Worm (Caenorhabditis elegans) whole organism, L1 larva: ENCODE results near the gene wrt-1.

Source experiments
- C04F5.9 ChIP-seq: sonication (generic microtip); optimal IDR thresholded peaks from 2 replicates; lab custom pipeline; 2016; ENCODE audit warnings: missing genetic modification characterization, missing compliant biosample characterization
- C16A3.4 ChIP-seq: fragments of 150-350 bp; optimal IDR thresholded peaks from 2 replicates; lab custom pipeline; 2014; ENCODE audit warnings: missing biosample characterization, missing genetic modification characterization
- C34B4.2 ChIP-seq: sonication (generic microtip); optimal IDR thresholded peaks from 2 replicates; lab custom pipeline; 2017; ENCODE audit warnings: mild to moderate bottlenecking, missing genetic modification characterization, missing compliant biosample characterization
- F16B12.6 ChIP-seq: fragments of 150-350 bp; optimal IDR thresholded peaks from 2 replicates; lab custom pipeline; 2014; ENCODE audit warnings: missing biosample characterization, missing genetic modification characterization
- blmp-1 ChIP-seq: fragments of 150-350 bp; optimal IDR thresholded peaks from 2 replicates; lab custom pipeline; 2014; ENCODE audit warnings: missing biosample characterization, missing genetic modification characterization
- ceh-63 ChIP-seq: fragments of 200-800 bp; sonication (Bioruptor generic); optimal IDR thresholded peaks from 2 replicates; lab custom pipeline; 2018; ENCODE audit warnings: mild to moderate bottlenecking, missing genetic modification characterization, missing compliant biosample characterization
- ceh-82 ChIP-seq, 3 experiments: fragments of 150-350 bp in 1 of 3; sonication (generic microtip) in 2 of 3; optimal IDR thresholded peaks; 2 replicates each; lab custom pipeline; 2014 to 2017; ENCODE audit warnings: missing biosample characterization in 3 of 3, missing genetic modification characterization in 3 of 3
- ceh-90 ChIP-seq: sonication (generic microtip); optimal IDR thresholded peaks from 2 replicates; lab custom pipeline; 2016; ENCODE audit warnings: missing genetic modification characterization, missing compliant biosample characterization
- dpl-1 ChIP-seq, 3 experiments: fragments of 150-350 bp in 2 of 3; sonication (generic microtip) in 1 of 3; optimal IDR thresholded peaks; 2 replicates each; lab custom pipeline; 2014 to 2017; ENCODE audit warnings: missing biosample characterization in 3 of 3, missing genetic modification characterization in 3 of 3, missing genetic modification reagents in 3 of 3
- efl-1 ChIP-seq, 4 experiments: fragments of 150-350 bp; optimal IDR thresholded peaks in 3 of 4; peaks in 1 of 4; 1 replicate in 1 of 4; 2 replicates in 3 of 4; lab custom pipeline; 2014; ENCODE audit warnings: missing biosample characterization in 2 of 4, missing genetic modification characterization in 2 of 4, missing genetic modification reagents in 2 of 4
- efl-3 ChIP-seq: fragments of 200-800 bp; sonication (Bioruptor generic); optimal IDR thresholded peaks from 2 replicates; lab custom pipeline; 2018; ENCODE audit warnings: mild to moderate bottlenecking, missing genetic modification characterization, missing compliant biosample characterization
- egl-13 ChIP-seq: sonication (generic microtip); optimal IDR thresholded peaks from 2 replicates; lab custom pipeline; 2016; ENCODE audit warnings: missing genotype, missing genetic modification reagents, missing genetic modification characterization, missing compliant biosample characterization
- egl-27 ChIP-seq, 2 experiments: fragments of 150-350 bp in 1 of 2; sonication (generic microtip); optimal IDR thresholded peaks; 3 replicates each; lab custom pipeline; 2017 to 2018; ENCODE audit warnings: missing biosample characterization in 2 of 2, missing genetic modification characterization in 2 of 2, missing genetic modification reagents in 2 of 2
- elt-3 ChIP-seq, 6 experiments: fragments of 150-350 bp in 1 of 6; sonication (generic microtip); optimal IDR thresholded peaks; 2 replicates each; lab custom pipeline; 2017 to 2018; ENCODE audit warnings: missing biosample characterization in 6 of 6, missing genetic modification characterization in 6 of 6, inconsistent platforms in 1 of 6
- ets-5 ChIP-seq: fragments of 200-800 bp; sonication (Bioruptor generic); IDR thresholded peaks from 2 replicates; pipeline ENCODE4 v1.3.6; 2022; ENCODE audit warnings: missing genetic modification characterization, missing compliant biosample characterization
- fkh-10 ChIP-seq: sonication (generic microtip); optimal IDR thresholded peaks from 2 replicates; lab custom pipeline; 2017; ENCODE audit warnings: missing biosample characterization, missing genetic modification reagents, missing genetic modification characterization
- fkh-4 ChIP-seq: sonication (generic microtip); optimal IDR thresholded peaks from 2 replicates; lab custom pipeline; 2016; ENCODE audit warnings: missing compliant biosample characterization, missing genetic modification characterization, borderline replicate concordance
- fkh-8 ChIP-seq: sonication (generic microtip); optimal IDR thresholded peaks from 2 replicates; lab custom pipeline; 2016; ENCODE audit warnings: mild to moderate bottlenecking, missing genetic modification characterization, missing compliant biosample characterization
- hlh-17 ChIP-seq: fragments of 200-800 bp; sonication (Bioruptor generic); optimal IDR thresholded peaks from 2 replicates; lab custom pipeline; 2018; ENCODE audit warnings: missing genetic modification characterization, mild to moderate bottlenecking, missing compliant biosample characterization, moderate library complexity, borderline replicate concordance
- hlh-4 ChIP-seq: sonication (generic microtip); optimal IDR thresholded peaks from 2 replicates; lab custom pipeline; 2016; ENCODE audit warnings: mild to moderate bottlenecking, missing genetic modification characterization, missing compliant biosample characterization
- jun-1 ChIP-seq: fragments of 150-350 bp; optimal IDR thresholded peaks from 2 replicates; lab custom pipeline; 2014; ENCODE audit warnings: missing biosample characterization, missing genetic modification reagents, missing genetic modification characterization
- lin-13 ChIP-seq: fragments of 150-350 bp; optimal IDR thresholded peaks from 2 replicates; lab custom pipeline; 2014; ENCODE audit warnings: missing biosample characterization, missing genetic modification reagents, missing genetic modification characterization
- lin-14 ChIP-seq: fragments of 200-800 bp; sonication (Bioruptor generic); optimal IDR thresholded peaks from 2 replicates; lab custom pipeline; 2018; ENCODE audit warnings: mild to moderate bottlenecking, missing genetic modification characterization, moderate library complexity, missing compliant biosample characterization
- lin-15B ChIP-seq: fragments of 150-350 bp; sonication (generic microtip); optimal IDR thresholded peaks from 3 replicates; lab custom pipeline; 2014; ENCODE audit warnings: missing biosample characterization, missing genetic modification characterization
- lin-35 ChIP-seq, 2 experiments: fragments of 150-350 bp; optimal IDR thresholded peaks; 2 replicates each; lab custom pipeline; 2014; ENCODE audit warnings: missing biosample characterization in 2 of 2, missing genetic modification characterization in 2 of 2, missing genetic modification reagents in 2 of 2
- lin-39 ChIP-seq: fragments of 150-350 bp; optimal IDR thresholded peaks from 2 replicates; lab custom pipeline; 2014; ENCODE audit warnings: missing biosample characterization, missing genetic modification reagents, missing genetic modification characterization
- lir-3 ChIP-seq: sonication (generic microtip); optimal IDR thresholded peaks from 2 replicates; lab custom pipeline; 2016; ENCODE audit warnings: mild to moderate bottlenecking, missing genetic modification characterization, moderate library complexity, missing compliant biosample characterization; ENCODE audit not compliant: poor library complexity
- lsy-2 ChIP-seq, 2 experiments: fragments of 150-350 bp; optimal IDR thresholded peaks; 2 replicates each; lab custom pipeline; 2014; ENCODE audit warnings: missing biosample characterization in 2 of 2, missing genetic modification characterization in 2 of 2
- mab-9 ChIP-seq: fragments of 200-800 bp; sonication (Bioruptor generic); IDR thresholded peaks from 2 replicates; pipeline ENCODE4 v1.3.6; 2022; ENCODE audit warnings: missing genetic modification reagents, missing genetic modification characterization, missing compliant biosample characterization
- mdl-1 ChIP-seq, 2 experiments: fragments of 150-350 bp; optimal IDR thresholded peaks; 2 replicates each; lab custom pipeline; 2014 to 2017; ENCODE audit warnings: missing biosample characterization in 2 of 2, missing genetic modification characterization in 2 of 2, inconsistent platforms in 1 of 2
- mef-2 ChIP-seq: fragments of 150-350 bp; optimal IDR thresholded peaks from 2 replicates; lab custom pipeline; 2014; ENCODE audit warnings: missing biosample characterization, missing genetic modification characterization
- mep-1 ChIP-seq: fragments of 150-350 bp; optimal IDR thresholded peaks from 2 replicates; lab custom pipeline; 2014; ENCODE audit warnings: missing biosample characterization, missing genetic modification characterization
- nhr-11 ChIP-seq: fragments of 150-350 bp; optimal IDR thresholded peaks from 2 replicates; lab custom pipeline; 2014; ENCODE audit warnings: missing biosample characterization, missing genetic modification characterization
- nhr-12 ChIP-seq: sonication (generic microtip); optimal IDR thresholded peaks from 2 replicates; lab custom pipeline; 2017; ENCODE audit warnings: missing biosample characterization, missing genetic modification characterization
- nhr-20 ChIP-seq: sonication (generic microtip); optimal IDR thresholded peaks from 2 replicates; lab custom pipeline; 2016; ENCODE audit warnings: mild to moderate bottlenecking, missing genetic modification characterization, missing compliant biosample characterization
- nhr-28 ChIP-seq: fragments of 150-350 bp; optimal IDR thresholded peaks from 2 replicates; lab custom pipeline; 2014; ENCODE audit warnings: missing biosample characterization, missing genetic modification characterization
- nhr-47 ChIP-seq: sonication (generic microtip); optimal IDR thresholded peaks from 2 replicates; lab custom pipeline; 2016; ENCODE audit warnings: mild to moderate bottlenecking, missing genetic modification characterization, moderate library complexity, missing compliant biosample characterization
- nhr-84 ChIP-seq: sonication (generic microtip); optimal IDR thresholded peaks from 2 replicates; lab custom pipeline; 2017; ENCODE audit warnings: missing biosample characterization, missing genetic modification characterization
- nhr-85 ChIP-seq: sonication (generic microtip); peaks from one replicate; lab custom pipeline; 2016; ENCODE audit warnings: missing genetic modification characterization, inconsistent platforms, missing compliant biosample characterization
- pag-3 ChIP-seq: sonication (generic microtip); optimal IDR thresholded peaks from 2 replicates; lab custom pipeline; 2017; ENCODE audit warnings: missing genetic modification characterization, mild to moderate bottlenecking, missing compliant biosample characterization, antibody characterized with exemption, borderline replicate concordance; ENCODE audit not compliant: insufficient read depth
- skn-1 ChIP-seq: fragments of 150-350 bp; optimal IDR thresholded peaks from 2 replicates; lab custom pipeline; 2014; ENCODE audit warnings: missing biosample characterization, missing genetic modification characterization
- snpc-4 ChIP-seq: fragments of 150-350 bp; optimal IDR thresholded peaks from 2 replicates; lab custom pipeline; 2014; ENCODE audit warnings: missing biosample characterization, missing genetic modification characterization
- snu-23 ChIP-seq: sonication (generic microtip); optimal IDR thresholded peaks from 2 replicates; lab custom pipeline; 2016; ENCODE audit warnings: missing genetic modification characterization, missing compliant biosample characterization
- sox-4 ChIP-seq: sonication (generic microtip); optimal IDR thresholded peaks from 2 replicates; lab custom pipeline; 2016; ENCODE audit warnings: missing genetic modification characterization, missing compliant biosample characterization
- swsn-7 ChIP-seq: sonication (generic microtip); optimal IDR thresholded peaks from 2 replicates; lab custom pipeline; 2016; ENCODE audit warnings: missing genetic modification characterization, missing compliant biosample characterization
- tlp-1 ChIP-seq: fragments of 150-350 bp; optimal IDR thresholded peaks from 2 replicates; lab custom pipeline; 2014; ENCODE audit warnings: missing biosample characterization, missing genetic modification characterization
- unc-130 ChIP-seq: fragments of 150-350 bp; optimal IDR thresholded peaks from 2 replicates; lab custom pipeline; 2017; ENCODE audit warnings: missing biosample characterization, missing genetic modification characterization, inconsistent platforms
- unc-30 ChIP-seq: sonication (generic microtip); optimal IDR thresholded peaks from 2 replicates; lab custom pipeline; 2017; ENCODE audit warnings: missing biosample characterization, missing genetic modification characterization
- unc-62 ChIP-seq: fragments of 150-350 bp; optimal IDR thresholded peaks from 2 replicates; lab custom pipeline; 2014; ENCODE audit warnings: missing biosample characterization, missing genetic modification reagents, missing genetic modification characterization
- unc-86 ChIP-seq: sonication (generic microtip); optimal IDR thresholded peaks from 2 replicates; lab custom pipeline; 2016; ENCODE audit warnings: missing genetic modification characterization, missing compliant biosample characterization
- unc-98 ChIP-seq: fragments of 200-800 bp; sonication (Bioruptor generic); IDR thresholded peaks from 2 replicates; pipeline ENCODE4 v1.3.6; 2022; ENCODE audit warnings: missing genetic modification characterization, missing compliant biosample characterization
- ztf-11 ChIP-seq, 2 experiments: sonication (generic microtip); optimal IDR thresholded peaks; 2 replicates each; lab custom pipeline; 2016 to 2017; ENCODE audit warnings: missing genetic modification characterization in 2 of 2, missing biosample characterization in 1 of 2, missing compliant biosample characterization in 1 of 2
- ztf-4 ChIP-seq: fragments of 150-350 bp; optimal IDR thresholded peaks from 2 replicates; lab custom pipeline; 2014; ENCODE audit warnings: missing biosample characterization, missing genetic modification characterization

The wrt-1 gene

DNA sequence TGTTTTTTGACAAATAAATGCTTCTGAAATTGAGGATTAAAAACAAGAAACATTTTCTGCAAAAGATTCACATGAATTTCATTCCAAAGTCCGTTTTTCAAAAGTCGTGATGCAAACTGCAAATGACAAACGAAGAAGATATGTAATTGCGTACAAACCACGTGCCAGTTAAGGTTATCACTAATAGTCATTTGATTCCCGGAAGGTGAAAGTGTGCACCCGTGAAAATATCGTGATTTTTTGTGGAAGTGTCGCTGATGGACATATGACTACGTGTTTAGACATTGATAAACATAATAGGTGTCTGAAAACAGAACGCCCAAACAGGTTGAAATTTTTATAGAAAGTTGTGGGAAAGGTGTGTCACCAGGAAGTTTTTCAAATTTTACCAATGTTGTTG is 2.6 kb upstream of the wrt-1 start (continued):
- TF ChIP-seq ceh-82 (tag; optimal IDR thresholded peaks at IDR 0.05; lab: Kevin White, UChicago) (no peak), lin-35 (GFP tag; optimal IDR thresholded peaks at IDR 0.05; lab: Kevin White, UChicago) (peak in 1 of 2 experiments; percentile 82), ets-5 (GFP tag; lab: Robert Waterston, UW) (no peak), egl-13 (tag; lab: Kevin White, UChicago) (no peak), fkh-8 (no peak), lin-14 (GFP tag; lab: Kevin White, UChicago) (peak; percentile 71), nhr-84 (tag; lab: Kevin White, UChicago) (no peak), unc-62 (GFP tag; lab: Kevin White, UChicago) (no peak), ztf-4 (tag; lab: Kevin White, UChicago) (peak; percentile 42), efl-1 (optimal IDR thresholded peaks at IDR 0.05; lab: Kevin White, UChicago) (peak in 1 of 2 experiments; percentile 8), efl-1 (GFP tag; optimal IDR thresholded peaks at IDR 0.05 in 1 of 2; lab: Kevin White, UChicago) (peak in 1 of 2 experiments; percentile 91), unc-30 (no peak), snpc-4 (no peak), ceh-63 (GFP tag; lab: Kevin White, UChicago) (no peak), ztf-11 (tag; optimal IDR thresholded peaks at IDR 0.05; lab: Kevin White, UChicago) (no peak), unc-98 (no peak), C16A3.4 (tag; lab: Kevin White, UChicago) (peak; percentile 24), C34B4.2 (tag; lab: Kevin White, UChicago) (no peak), lin-39 (no peak), swsn-7 (tag; lab: Kevin White, UChicago) (no peak), jun-1 (tag; lab: Kevin White, UChicago) (no peak), fkh-10 (no peak), snu-23 (GFP tag; lab: Kevin White, UChicago) (no peak), nhr-20 (tag; lab: Kevin White, UChicago) (peak; percentile 89), mef-2 (tag; lab: Kevin White, UChicago) (no peak), ceh-90 (tag; lab: Kevin White, UChicago) (no peak), nhr-85 (tag; lab: Kevin White, UChicago) (peak; percentile 94), nhr-12 (tag; lab: Kevin White, UChicago) (no peak), dpl-1 (GFP tag; optimal IDR thresholded peaks at IDR 0.05; lab: Kevin White, UChicago) (peak; percentile 5 to 45 (median 17)), sox-4 (tag; lab: Kevin White, UChicago) (no peak), blmp-1 (tag; lab: Kevin White, UChicago) (peak; percentile 98), pag-3 (tag; lab: Kevin White, UChicago) (no peak), hlh-17 (GFP tag; lab: Kevin White, UChicago) (no peak), lir-3 (tag; lab: Kevin White, UChicago) (peak; percentile 31), mdl-1 (tag; optimal IDR thresholded peaks at IDR 0.05; lab: Kevin White, UChicago) (peak in 1 of 2 experiments; percentile 90), hlh-4 (tag; lab: Kevin White, UChicago) (no peak), unc-86 (tag; lab: Kevin White, UChicago) (no peak), mab-9 (GFP tag; lab: Robert Waterston, UW) (no peak), C04F5.9 (tag; lab: Kevin White, UChicago) (no peak), skn-1 (tag; lab: Kevin White, UChicago) (no peak), nhr-47 (tag; lab: Kevin White, UChicago) (no peak), lin-13 (GFP tag; lab: Kevin White, UChicago) (peak; percentile 3), elt-3 (tag; optimal IDR thresholded peaks at IDR 0.05; lab: Kevin White, UChicago) (peak in 2 of 6 experiments; percentile 92 to 95), lin-15B (tag; lab: Kevin White, UChicago) (no peak), unc-130 (peak; percentile 64), F16B12.6 (tag; lab: Kevin White, UChicago) (no peak), nhr-28 (tag; lab: Kevin White, UChicago) (no peak), nhr-11 (no peak), lsy-2 (tag; optimal IDR thresholded peaks at IDR 0.05; lab: Kevin White, UChicago) (no peak), mep-1 (tag; lab: Kevin White, UChicago) (peak; percentile 23), fkh-4 (tag; lab: Kevin White, UChicago) (no peak), efl-3 (GFP tag; lab: Kevin White, UChicago) (no peak), tlp-1 (tag; lab: Kevin White, UChicago) (no peak), egl-27 (tag; optimal IDR thresholded peaks at IDR 0.05; lab: Kevin White, UChicago) (no peak)
